Fruit fly (Drosophila melanogaster): Measurements from ENCODE around the gene CG4617.

The CG4617 gene

dm6 chrX:7122002-7122401, 17.7 kb upstream of the CG4617 start (continued):
- TF ChIP-seq Awh (GFP tag; IDR thresholded peaks at IDR 0.05) (no peak), Lhr (GFP tag; optimal IDR thresholded peaks at IDR 0.05) (no peak), Sry-β (GFP tag; optimal IDR thresholded peaks at IDR 0.05) (no peak), Bteb2 (GFP tag; optimal IDR thresholded peaks at IDR 0.05) (no peak), CG1233 (GFP tag; optimal IDR thresholded peaks at IDR 0.05) (no peak), HmgD (GFP tag; optimal IDR thresholded peaks at IDR 0.05) (no peak), Hr3 (GFP tag; optimal IDR thresholded peaks at IDR 0.05) (no peak), CG10321 (GFP tag; IDR thresholded peaks at IDR 0.05) (no peak), sens-2 (GFP tag; IDR thresholded peaks at IDR 0.05) (no peak), cwo (GFP tag; optimal IDR thresholded peaks at IDR 0.05) (no peak), CG1792 (GFP tag; optimal IDR thresholded peaks at IDR 0.05) (no peak), da (GFP tag; optimal IDR thresholded peaks at IDR 0.05) (no peak), CG31388 (GFP tag; optimal IDR thresholded peaks at IDR 0.05) (no peak), gro (GFP tag; optimal IDR thresholded peaks at IDR 0.05) (no peak), ash1 (GFP tag; optimal IDR thresholded peaks at IDR 0.05) (no peak), CrebB (tag; optimal IDR thresholded peaks at IDR 0.05) (no peak), Nf-YC (tag; optimal IDR thresholded peaks at IDR 0.05) (no peak), CG2712 (tag; optimal IDR thresholded peaks at IDR 0.05) (peak; percentile 49), CG12219 (GFP tag; optimal IDR thresholded peaks at IDR 0.05) (no peak), CG10959 (GFP tag; IDR thresholded peaks at IDR 0.05) (no peak), CG6791 (GFP tag; IDR thresholded peaks at IDR 0.05; ENCODE audit: partially characterized antibody) (no peak), CG13287 (GFP tag; IDR thresholded peaks at IDR 0.05; ENCODE audit: partially characterized antibody) (no peak), sob (GFP tag; IDR thresholded peaks at IDR 0.05) (no peak), Max (GFP tag; optimal IDR thresholded peaks at IDR 0.05) (no peak), bigmax (GFP tag; optimal IDR thresholded peaks at IDR 0.05) (no peak), bcd (GFP tag; optimal IDR thresholded peaks at IDR 0.05) (no peak), CG8359 (GFP tag; optimal IDR thresholded peaks at IDR 0.05; ENCODE audit: borderline replicate concordance) (no peak), ERR (GFP tag; optimal IDR thresholded peaks at IDR 0.05) (no peak), vnd (GFP tag; IDR thresholded peaks at IDR 0.05; ENCODE audit: partially characterized antibody) (no peak), E2f2 (GFP tag; IDR thresholded peaks at IDR 0.05) (no peak), Side (GFP tag; optimal IDR thresholded peaks at IDR 0.05) (no peak), Lim3 (GFP tag; IDR thresholded peaks at IDR 0.05) (no peak), CG7928 (GFP tag; optimal IDR thresholded peaks at IDR 0.05) (no peak), run (tag; optimal IDR thresholded peaks at IDR 0.05) (no peak), CG34376 (GFP tag; optimal IDR thresholded peaks at IDR 0.05) (no peak), CG17328 (GFP tag; IDR thresholded peaks at IDR 0.05) (0 out of 2 replicates have a peak, but pooled peaks have one; percentile 32), zfh1 (GFP tag; IDR thresholded peaks at IDR 0.05) (0 out of 3 replicates have a peak, but pooled peaks have one; percentile 10), dmrt11E (tag; optimal IDR thresholded peaks at IDR 0.05) (peak; percentile 59), grau (tag; optimal IDR thresholded peaks at IDR 0.05) (no peak), CG10543 (GFP tag; optimal IDR thresholded peaks at IDR 0.05) (no peak), sqz (GFP tag; optimal IDR thresholded peaks at IDR 0.05) (peak; percentile 29), CG12659 (GFP tag; optimal IDR thresholded peaks at IDR 0.05) (no peak), lab (GFP tag; optimal IDR thresholded peaks at IDR 0.05) (no peak), CoRest (tag; optimal IDR thresholded peaks at IDR 0.05) (no peak), CG3407 (GFP tag; optimal IDR thresholded peaks at IDR 0.05) (no peak), repo (GFP tag; optimal IDR thresholded peaks at IDR 0.05) (no peak), CG4707 (GFP tag; optimal IDR thresholded peaks at IDR 0.05) (no peak), CG14860 (GFP tag; IDR thresholded peaks at IDR 0.05; ENCODE audit: partially characterized antibody) (no peak), CG7745 (tag; optimal IDR thresholded peaks at IDR 0.05) (no peak), HmgZ (tag; optimal IDR thresholded peaks at IDR 0.05) (no peak), esg (GFP tag; conservative IDR thresholded peaks at IDR 0.05) (no peak)

All from whole organism, embryonic.